Fruit fly (Drosophila melanogaster) whole organism, adult: ENCODE measurements around the gene Atg5.
A peak's percentile ranks its signal among the peaks of the same experiment; 100 is the strongest.

Experiments
- CG11617 ChIP-seq: fragments of 200-800 bp; sonication (Bioruptor generic); optimal IDR thresholded peaks from 2 replicates; lab custom pipeline; 2017; ENCODE audit warnings: mild to moderate bottlenecking, missing biosample characterization, missing genetic modification reagents, missing genetic modification characterization
- CG14711 ChIP-seq: fragments of 200-800 bp; sonication (Bioruptor generic); optimal IDR thresholded peaks from 2 replicates; lab custom pipeline; 2018; ENCODE audit warnings: missing biosample characterization, mild to moderate bottlenecking, missing genetic modification characterization, moderate library complexity
- CG1620 ChIP-seq: fragments of 200-800 bp; sonication (Bioruptor generic); optimal IDR thresholded peaks from 2 replicates; lab custom pipeline; 2016; ENCODE audit warnings: missing biosample characterization, missing genetic modification characterization
- CG33017 ChIP-seq: fragments of 200-800 bp; sonication (Bioruptor generic); optimal IDR thresholded peaks from 2 replicates; lab custom pipeline; 2018; ENCODE audit warnings: missing biosample characterization, mild to moderate bottlenecking, missing genetic modification characterization, moderate library complexity
- CG5204 ChIP-seq: fragments of 200-800 bp; sonication (Bioruptor generic); optimal IDR thresholded peaks from 2 replicates; lab custom pipeline; 2016; ENCODE audit warnings: missing biosample characterization, missing genetic modification characterization
- CG7045 ChIP-seq: fragments of 200-800 bp; sonication (Bioruptor generic); optimal IDR thresholded peaks from 2 replicates; lab custom pipeline; 2017; ENCODE audit warnings: missing biosample characterization, mild to moderate bottlenecking, missing genetic modification characterization
- CG7101 ChIP-seq: fragments of 200-800 bp; sonication (Bioruptor generic); optimal IDR thresholded peaks from 2 replicates; lab custom pipeline; 2018; ENCODE audit warnings: missing biosample characterization, mild to moderate bottlenecking, missing genetic modification characterization, moderate library complexity
- Clk ChIP-seq: fragments of 200-800 bp; sonication (Bioruptor generic); optimal IDR thresholded peaks from 2 replicates; lab custom pipeline; 2017; ENCODE audit warnings: missing biosample characterization, missing genetic modification characterization
- Crg-1 ChIP-seq: fragments of 200-800 bp; sonication (Bioruptor generic); optimal IDR thresholded peaks from 2 replicates; lab custom pipeline; 2016; ENCODE audit warnings: missing biosample characterization, missing genetic modification characterization
- Hr96 ChIP-seq: fragments of 200-800 bp; sonication (Bioruptor generic); optimal IDR thresholded peaks from 2 replicates; lab custom pipeline; 2016; ENCODE audit warnings: missing biosample characterization, missing genetic modification characterization
- Mnt ChIP-seq: fragments of 200-800 bp; sonication (Bioruptor generic); optimal IDR thresholded peaks from 2 replicates; lab custom pipeline; 2016; ENCODE audit warnings: missing biosample characterization, mild to moderate bottlenecking, missing genetic modification characterization
- bab1 ChIP-seq: fragments of 200-800 bp; sonication (Bioruptor generic); optimal IDR thresholded peaks from 3 replicates; lab custom pipeline; 2019; ENCODE audit warnings: missing biosample characterization, mild to moderate bottlenecking, missing genetic modification characterization, moderate library complexity
- cic ChIP-seq: fragments of 200-800 bp; sonication (Bioruptor generic); optimal IDR thresholded peaks from 2 replicates; lab custom pipeline; 2017; ENCODE audit warnings: missing biosample characterization, mild to moderate bottlenecking, missing genetic modification characterization, moderate library complexity
- cnc ChIP-seq, 2 experiments: fragments of >200 bp; optimal IDR thresholded peaks; 2 replicates each; lab custom pipeline; 2017
- kay ChIP-seq: fragments of 200-800 bp; sonication (Bioruptor generic); peaks from one replicate; lab custom pipeline; 2016; ENCODE audit warnings: missing biosample characterization, missing genetic modification characterization, borderline replicate concordance
- ovo ChIP-seq: fragments of 200-800 bp; sonication (Bioruptor generic); optimal IDR thresholded peaks from 2 replicates; lab custom pipeline; 2016; ENCODE audit warnings: missing biosample characterization, missing genetic modification characterization
- pad ChIP-seq: fragments of 200-800 bp; sonication (Bioruptor generic); optimal IDR thresholded peaks from 3 replicates; lab custom pipeline; 2017; ENCODE audit warnings: missing biosample characterization, missing genetic modification characterization, mild to moderate bottlenecking, moderate library complexity, missing genetic modification reagents
- tj ChIP-seq: fragments of 200-800 bp; sonication (Bioruptor generic); optimal IDR thresholded peaks from 3 replicates; lab custom pipeline; 2017; ENCODE audit warnings: missing biosample characterization, mild to moderate bottlenecking, missing genetic modification characterization, moderate library complexity
- toe ChIP-seq: fragments of 200-800 bp; sonication (Bioruptor generic); optimal IDR thresholded peaks from 2 replicates; lab custom pipeline; 2016; ENCODE audit warnings: missing biosample characterization, missing genetic modification characterization

Atg5 gene

DNA sequence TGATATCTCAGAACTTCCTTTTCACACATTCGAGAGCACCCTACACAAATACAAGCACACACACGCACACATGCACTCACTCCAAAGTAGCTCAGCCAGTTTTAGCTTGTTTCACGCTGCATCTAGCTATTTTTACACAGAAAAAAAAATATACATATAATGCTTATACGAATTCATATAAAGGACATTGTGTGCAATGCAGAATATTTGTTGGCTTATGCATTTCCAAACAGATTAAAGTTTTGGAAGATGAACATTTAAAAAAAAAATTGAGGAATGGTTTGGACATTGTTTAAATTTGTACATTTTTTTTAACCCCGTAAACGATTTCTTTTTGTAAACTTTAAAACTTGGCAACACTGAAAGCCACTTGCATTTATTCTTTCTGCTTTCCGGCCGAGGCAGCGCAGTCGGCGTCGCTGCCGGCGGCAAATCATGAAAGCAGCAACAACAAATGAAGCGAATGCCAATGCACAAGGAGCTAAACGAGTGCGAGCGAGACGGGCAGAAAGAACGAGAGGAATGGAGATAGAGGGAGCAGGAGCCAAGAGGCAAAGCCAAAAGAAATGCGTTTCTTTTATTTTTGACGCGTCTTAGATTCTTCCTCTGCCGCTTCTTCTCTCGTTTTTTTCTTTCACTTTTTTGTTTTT is 4.4 kb downstream of the Atg5 start:
- TF ChIP-seq bab1 (GFP tag; lab: Kevin White, UChicago) (peak; percentile 21), CG7101 (tag; lab: Kevin White, UChicago) (peak; percentile 49), CG5204 (no peak), CG14711 (tag; lab: Kevin White, UChicago) (peak; percentile 59)

DNA sequence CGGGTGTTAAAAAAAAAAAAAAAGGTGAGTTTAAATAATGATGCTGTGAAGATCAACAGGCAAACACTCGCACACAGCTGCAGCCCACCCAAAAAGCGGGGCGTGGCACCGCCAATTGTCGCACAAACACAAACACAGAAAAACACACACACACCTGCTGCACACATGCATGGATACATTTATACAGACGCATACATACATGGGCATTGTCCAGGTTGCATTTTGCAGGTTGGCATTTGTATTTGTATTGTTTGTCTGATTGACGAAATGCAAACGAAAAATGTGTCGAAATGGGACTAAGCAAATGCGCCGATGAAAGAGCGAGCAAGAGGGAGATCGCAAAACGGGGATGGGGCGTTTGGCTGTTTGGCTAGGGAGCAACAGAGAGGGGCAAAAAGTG is 5.1 kb downstream of the Atg5 start:
- TF ChIP-seq tj (GFP tag; lab: Kevin White, UChicago), result peak; percentile 37
- no peak for TF ChIP-seq CG33017 (tag; lab: Kevin White, UChicago)

DNA sequence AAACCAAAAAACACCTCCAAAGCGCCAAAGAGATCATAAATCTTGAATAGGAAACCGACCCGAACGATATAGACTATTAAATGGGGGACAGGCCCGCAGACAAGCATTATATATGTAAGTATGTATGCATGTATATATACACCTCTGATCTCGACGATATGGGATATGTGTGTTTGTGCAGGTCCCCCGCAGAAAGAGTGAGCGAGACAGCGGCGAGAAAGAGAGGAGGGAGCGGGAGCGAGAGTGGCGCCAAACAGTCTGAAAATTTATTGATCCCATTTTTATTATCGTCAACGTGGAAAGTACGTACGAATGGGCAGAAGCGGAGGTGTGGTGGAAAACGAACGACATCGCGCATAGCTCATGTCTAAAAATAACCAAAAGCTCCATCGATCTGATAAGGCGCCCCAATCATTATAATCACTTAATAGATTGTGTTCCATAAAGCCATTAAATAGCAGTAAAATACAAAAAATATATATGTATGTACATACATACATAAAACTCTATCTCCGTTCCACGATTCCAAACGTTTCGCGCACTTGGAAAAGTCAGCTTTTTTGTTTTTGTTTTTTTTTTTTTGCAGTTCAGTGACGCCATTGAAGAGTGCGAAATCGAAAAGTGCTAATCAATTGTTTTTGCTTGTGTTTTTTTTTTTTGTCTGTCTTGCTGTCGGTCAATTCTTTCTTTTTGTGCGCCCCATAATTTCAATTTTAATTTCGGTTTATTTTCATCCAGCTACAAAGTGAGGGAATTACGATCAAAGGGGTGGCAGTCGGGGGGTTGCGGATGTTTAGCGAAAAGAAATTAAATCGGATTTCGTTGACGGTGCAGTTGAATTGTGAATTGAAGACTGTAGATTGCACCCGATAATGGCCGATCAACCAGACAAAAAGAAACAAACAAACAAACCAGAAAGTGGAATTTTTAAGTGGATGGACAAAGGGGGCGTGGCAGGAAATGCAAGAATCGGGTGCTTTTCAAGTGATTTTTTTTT is 6.1 kb downstream of the Atg5 start:
- TF ChIP-seq bab1 (GFP tag; lab: Kevin White, UChicago), result no peak
- TF ChIP-seq CG7101 (tag; lab: Kevin White, UChicago), result no peak
- TF ChIP-seq kay (GFP tag; lab: Kevin White, UChicago), result peak; percentile 59
- TF ChIP-seq tj (GFP tag; lab: Kevin White, UChicago), result peak; percentile 91

DNA sequence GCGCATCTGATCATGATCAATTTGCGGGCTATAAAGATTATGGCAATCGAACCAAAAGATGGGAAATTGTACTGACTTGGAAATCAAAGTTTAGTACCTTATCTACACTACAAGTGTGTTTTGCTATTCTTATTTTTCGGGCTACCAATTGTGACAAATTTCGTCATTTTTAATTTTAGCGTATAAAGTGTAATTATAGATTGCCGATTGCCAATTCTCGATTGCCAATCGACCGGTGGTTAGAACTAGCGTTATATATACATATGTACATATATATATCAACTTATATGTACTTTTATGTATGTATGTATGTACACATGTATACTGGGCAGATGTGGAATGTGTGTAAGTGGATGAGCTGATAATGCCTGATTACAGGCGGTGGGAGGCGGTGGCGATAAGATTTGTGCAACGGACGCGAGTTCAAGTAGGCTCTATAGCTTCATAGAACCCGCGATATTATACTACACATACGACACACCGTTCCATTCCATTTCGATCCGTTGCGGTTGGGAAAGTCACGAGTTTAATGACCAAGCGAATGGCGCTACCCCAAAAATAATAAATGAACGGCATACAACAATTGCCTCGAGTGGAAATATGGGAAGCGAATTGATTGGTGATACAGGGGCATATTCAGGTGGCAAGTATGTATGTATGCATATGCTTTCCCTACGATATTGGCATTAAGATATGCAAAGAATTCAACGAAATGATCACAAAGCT is 7.5 kb downstream of the Atg5 start:
- TF ChIP-seq CG5204 (no peak), toe (GFP tag; lab: Kevin White, UChicago) (no peak), cic (GFP tag; lab: Kevin White, UChicago) (peak; percentile 54), CG11617 (no peak), Crg-1 (GFP tag; lab: Kevin White, UChicago) (no peak)

DNA sequence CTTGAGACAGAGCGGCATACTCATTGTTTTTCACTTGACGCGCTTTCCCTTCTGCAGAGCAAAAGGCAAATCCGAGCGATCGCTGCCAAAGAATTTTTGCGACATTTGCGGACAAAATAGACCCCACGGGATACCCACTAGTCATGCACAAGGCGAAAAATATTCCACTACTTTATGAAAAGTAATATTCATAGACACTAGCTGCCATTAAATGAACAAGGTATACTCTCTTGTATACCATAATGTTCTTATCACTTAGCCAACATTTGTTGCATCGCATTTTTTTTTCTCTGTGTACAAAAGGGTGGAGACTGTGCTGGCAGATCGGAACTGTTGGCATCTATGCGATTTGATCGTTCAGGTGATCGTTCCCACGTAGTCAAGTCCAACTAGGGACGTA is 11.2 kb downstream of the Atg5 start:
- TF ChIP-seq bab1 (GFP tag; lab: Kevin White, UChicago) (no peak), Clk (no peak), Mnt (GFP tag; lab: Kevin White, UChicago) (no peak), tj (GFP tag; lab: Kevin White, UChicago) (no peak), pad (GFP tag; lab: Kevin White, UChicago) (no peak), ovo (GFP tag; lab: Kevin White, UChicago) (no peak), CG1620 (GFP tag; lab: Kevin White, UChicago) (no peak), kay (GFP tag; lab: Kevin White, UChicago) (no peak), Hr96 (GFP tag; lab: Kevin White, UChicago) (no peak), CG7101 (tag; lab: Kevin White, UChicago) (no peak)

DNA sequence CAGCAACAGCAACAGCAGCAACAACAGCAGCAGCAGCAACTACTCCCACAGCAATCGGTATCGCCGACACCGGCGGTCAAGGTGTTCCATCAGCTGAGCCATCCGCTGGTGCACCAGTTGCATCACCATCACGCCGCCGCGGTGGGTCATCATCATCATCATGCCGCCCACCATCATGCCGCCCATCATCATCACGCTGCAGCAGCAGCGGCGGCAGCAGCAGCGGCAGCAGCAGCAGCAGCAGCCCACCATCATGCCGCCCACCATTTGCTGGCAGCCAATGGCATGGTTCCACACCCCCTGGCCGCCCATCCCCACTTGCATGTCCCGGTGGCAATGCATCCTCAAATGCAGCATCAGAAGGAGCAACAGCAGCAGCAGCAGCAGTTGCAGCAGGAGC is 14.8 kb downstream of the Atg5 start:
- TF ChIP-seq bab1 (GFP tag; lab: Kevin White, UChicago) (no peak), CG33017 (tag; lab: Kevin White, UChicago) (no peak), CG1620 (GFP tag; lab: Kevin White, UChicago) (no peak), ovo (GFP tag; lab: Kevin White, UChicago) (no peak), kay (GFP tag; lab: Kevin White, UChicago) (no peak), Crg-1 (GFP tag; lab: Kevin White, UChicago) (no peak), CG7045 (GFP tag; lab: Kevin White, UChicago) (no peak), Hr96 (GFP tag; lab: Kevin White, UChicago) (no peak)

DNA sequence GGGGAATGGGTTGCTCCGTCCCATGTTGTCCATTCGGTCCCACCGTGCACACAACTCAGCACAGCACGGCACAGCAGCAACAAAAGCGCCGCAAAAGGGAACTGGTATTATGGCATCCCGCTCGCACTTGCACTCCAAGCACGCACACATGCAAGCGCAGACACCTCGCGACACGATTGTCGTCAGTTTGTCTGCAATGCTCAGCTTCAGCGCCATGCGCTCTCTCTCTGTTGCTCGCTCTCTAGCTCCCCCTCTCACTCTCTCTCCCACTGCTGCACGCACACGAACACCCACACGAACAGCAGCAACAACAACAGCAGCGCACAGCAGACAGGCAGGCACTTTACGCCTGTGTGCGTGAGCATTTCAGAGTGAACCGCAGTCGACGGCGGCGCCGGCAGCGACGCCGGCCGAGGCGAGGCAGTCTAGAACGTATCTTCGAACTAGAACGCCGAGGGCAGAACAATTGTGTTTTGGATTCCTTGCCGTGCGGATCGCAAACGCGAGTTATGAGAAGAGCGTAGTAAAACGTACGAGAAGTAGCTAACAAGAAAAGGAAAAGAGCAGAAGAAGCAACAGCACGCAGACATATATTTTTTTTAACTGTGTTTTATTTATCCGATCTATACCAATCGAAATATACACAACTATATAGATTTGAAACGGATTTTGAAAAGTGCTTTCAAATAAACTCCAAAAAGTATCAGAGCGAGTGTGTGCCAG is 15.9 kb downstream of the Atg5 start, which contains the start of gene brk:
Gene brk, plus strand, starts transcription at position 462 of the 723 bp plus-strand sequence.
- TF ChIP-seq kay (GFP tag; lab: Kevin White, UChicago) (no peak), pad (GFP tag; lab: Kevin White, UChicago) (peak; percentile 24), CG7101 (tag; lab: Kevin White, UChicago) (no peak), tj (GFP tag; lab: Kevin White, UChicago) (peak; percentile 81), cnc (optimal IDR thresholded peaks at IDR 0.05; lab: Kevin White, UChicago) (no peak), Clk (peak; percentile 56), bab1 (GFP tag; lab: Kevin White, UChicago) (peak; percentile 71), Hr96 (GFP tag; lab: Kevin White, UChicago) (peak; percentile 28), cic (GFP tag; lab: Kevin White, UChicago) (peak; percentile 77), Mnt (GFP tag; lab: Kevin White, UChicago) (peak; percentile 73), CG5204 (no peak), CG11617 (no peak)
